Worm (Caenorhabditis elegans) whole organism, L3 larva: ENCODE data around the gene F33H1.4.

Experiments used
- R02D3.7 ChIP-seq: fragments of 150-350 bp; optimal IDR thresholded peaks from 2 replicates; lab custom pipeline; 2014; ENCODE audit warnings: missing biosample characterization, missing genetic modification characterization
- aly-2 ChIP-seq: fragments of 150-350 bp; optimal IDR thresholded peaks from 2 replicates; lab custom pipeline; 2014; ENCODE audit warnings: missing biosample characterization, missing genetic modification characterization
- ceh-28 ChIP-seq: fragments of 150-350 bp; optimal IDR thresholded peaks from 2 replicates; lab custom pipeline; 2014; ENCODE audit warnings: missing biosample characterization, missing genetic modification reagents, missing genetic modification characterization
- ceh-9 ChIP-seq: sonication (generic microtip); optimal IDR thresholded peaks from 2 replicates; lab custom pipeline; 2018; ENCODE audit warnings: missing biosample characterization, missing genetic modification characterization
- egl-5 ChIP-seq: fragments of 150-350 bp; optimal IDR thresholded peaks from 2 replicates; lab custom pipeline; 2017; ENCODE audit warnings: missing biosample characterization, missing genetic modification reagents, missing genetic modification characterization, inconsistent platforms
- elt-2 ChIP-seq: sonication (generic microtip); optimal IDR thresholded peaks from 2 replicates; lab custom pipeline; 2016; ENCODE audit warnings: missing genetic modification reagents, mild to moderate bottlenecking, missing genetic modification characterization, missing compliant biosample characterization
- eor-1 ChIP-seq, 2 experiments: fragments of 150-350 bp; optimal IDR thresholded peaks; 2 replicates each; lab custom pipeline; 2014 to 2018; ENCODE audit warnings: missing biosample characterization in 2 of 2, missing genetic modification characterization in 2 of 2
- fkh-2 ChIP-seq: fragments of 150-350 bp; optimal IDR thresholded peaks from 2 replicates; lab custom pipeline; 2014; ENCODE audit warnings: missing biosample characterization, missing genetic modification reagents, missing genetic modification characterization
- fos-1 ChIP-seq: fragments of 150-350 bp; optimal IDR thresholded peaks from 2 replicates; lab custom pipeline; 2014; ENCODE audit warnings: missing biosample characterization, missing genetic modification characterization
- hmg-11 ChIP-seq: sonication (generic microtip); optimal IDR thresholded peaks from 2 replicates; lab custom pipeline; 2016; ENCODE audit warnings: missing genetic modification characterization, missing compliant biosample characterization
- lin-15B ChIP-seq: fragments of 150-350 bp; optimal IDR thresholded peaks from 2 replicates; lab custom pipeline; 2014; ENCODE audit warnings: missing biosample characterization, missing genetic modification characterization
- lsy-12 ChIP-seq: sonication (generic microtip); optimal IDR thresholded peaks from 2 replicates; lab custom pipeline; 2016; ENCODE audit warnings: mild to moderate bottlenecking, missing genetic modification characterization, missing compliant biosample characterization
- mdl-1 ChIP-seq: fragments of 150-350 bp; optimal IDR thresholded peaks from 2 replicates; lab custom pipeline; 2014; ENCODE audit warnings: missing biosample characterization, missing genetic modification characterization
- mml-1 ChIP-seq: fragments of 150-350 bp; sonication (generic microtip); optimal IDR thresholded peaks from 3 replicates; lab custom pipeline; 2014; ENCODE audit warnings: missing biosample characterization, missing genetic modification characterization
- nfya-1 ChIP-seq: sonication (generic microtip); optimal IDR thresholded peaks from 2 replicates; lab custom pipeline; 2017; ENCODE audit warnings: missing genetic modification characterization, mild to moderate bottlenecking, missing compliant biosample characterization, antibody characterized with exemption, moderate library complexity; ENCODE audit not compliant: insufficient read depth
- nhr-11 ChIP-seq: fragments of 150-350 bp; optimal IDR thresholded peaks from 2 replicates; lab custom pipeline; 2014; ENCODE audit warnings: missing biosample characterization, missing genetic modification characterization
- nhr-12 ChIP-seq: fragments of 150-350 bp; optimal IDR thresholded peaks from 2 replicates; lab custom pipeline; 2014; ENCODE audit warnings: missing biosample characterization, missing genetic modification characterization
- nhr-23 ChIP-seq: fragments of 150-350 bp; optimal IDR thresholded peaks from 2 replicates; lab custom pipeline; 2014; ENCODE audit warnings: missing biosample characterization, missing genetic modification reagents, missing genetic modification characterization
- nhr-237 ChIP-seq: fragments of 150-350 bp; optimal IDR thresholded peaks from 2 replicates; lab custom pipeline; 2014; ENCODE audit warnings: missing biosample characterization, missing genetic modification characterization
- nhr-25 ChIP-seq: sonication (generic microtip); optimal IDR thresholded peaks from 2 replicates; lab custom pipeline; 2017; ENCODE audit warnings: missing biosample characterization, missing genetic modification characterization
- nhr-43 ChIP-seq: sonication (generic microtip); optimal IDR thresholded peaks from 2 replicates; lab custom pipeline; 2016; ENCODE audit warnings: mild to moderate bottlenecking, missing genetic modification characterization, missing compliant biosample characterization; ENCODE audit not compliant: poor library complexity, severe bottlenecking
- nhr-67 ChIP-seq: fragments of 150-350 bp; optimal IDR thresholded peaks from 2 replicates; lab custom pipeline; 2014; ENCODE audit warnings: missing biosample characterization, missing genetic modification characterization
- nhr-76 ChIP-seq: fragments of 150-350 bp; sonication (generic microtip); optimal IDR thresholded peaks from 5 replicates; lab custom pipeline; 2014; ENCODE audit warnings: missing biosample characterization, missing genetic modification characterization
- pha-4 ChIP-seq: fragments of 150-350 bp; optimal IDR thresholded peaks from 2 replicates; lab custom pipeline; 2014; ENCODE audit warnings: missing biosample characterization, missing genetic modification reagents, missing genetic modification characterization
- pqm-1 ChIP-seq: fragments of 150-350 bp; optimal IDR thresholded peaks from 2 replicates; lab custom pipeline; 2017; ENCODE audit warnings: missing biosample characterization, missing genetic modification characterization, inconsistent platforms
- skn-1 ChIP-seq: fragments of 150-350 bp; optimal IDR thresholded peaks from 2 replicates; lab custom pipeline; 2014; ENCODE audit warnings: missing biosample characterization, missing genetic modification characterization
- snpc-4 ChIP-seq: fragments of 150-350 bp; optimal IDR thresholded peaks from 2 replicates; lab custom pipeline; 2014; ENCODE audit warnings: missing biosample characterization, missing genetic modification characterization
- unc-39 ChIP-seq: sonication (generic microtip); optimal IDR thresholded peaks from 4 replicates; lab custom pipeline; 2017; ENCODE audit warnings: missing biosample characterization, missing genetic modification characterization
- unc-62 ChIP-seq: fragments of 150-350 bp; sonication (generic microtip); optimal IDR thresholded peaks from 4 replicates; lab custom pipeline; 2014; ENCODE audit warnings: missing biosample characterization, missing genetic modification reagents, missing genetic modification characterization
- ztf-11 ChIP-seq: fragments of 150-350 bp; optimal IDR thresholded peaks from 2 replicates; lab custom pipeline; 2014; ENCODE audit warnings: missing biosample characterization, missing genetic modification characterization

F33H1.4 gene

DNA sequence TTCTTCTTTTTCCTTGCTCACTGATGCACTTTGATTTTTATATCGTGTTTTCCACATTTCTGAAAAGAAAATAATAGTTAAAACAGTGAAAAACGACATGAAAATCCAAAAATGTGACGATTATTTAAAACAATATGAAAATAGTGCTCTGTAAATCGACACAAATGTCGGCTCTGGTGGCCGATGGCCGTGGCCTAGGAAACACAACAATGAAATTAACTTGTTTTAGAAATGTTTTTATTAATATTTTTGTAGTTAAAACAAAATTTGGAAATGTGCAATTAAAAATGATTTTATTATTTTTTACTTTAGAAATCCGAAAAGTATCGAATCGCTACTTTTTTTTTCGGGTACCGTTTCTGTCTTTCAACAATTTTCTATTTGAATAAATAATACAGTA is 26.3 kb downstream of the F33H1.4 start, which contains the start of gene arv-1 (continued):
- peak; percentile 15 for TF ChIP-seq elt-2 (tag; lab: Kevin White, UChicago)
- TF ChIP-seq nhr-25, result peak; percentile 6
- TF ChIP-seq fos-1, result no peak
- peak; percentile 69 for TF ChIP-seq nhr-43 (tag; lab: Kevin White, UChicago)
- no peak for TF ChIP-seq unc-62 (GFP tag; lab: Kevin White, UChicago)
- TF ChIP-seq pqm-1 (tag; lab: Kevin White, UChicago), result peak; percentile 55
- TF ChIP-seq lsy-12 (tag; lab: Kevin White, UChicago), result no peak

DNA sequence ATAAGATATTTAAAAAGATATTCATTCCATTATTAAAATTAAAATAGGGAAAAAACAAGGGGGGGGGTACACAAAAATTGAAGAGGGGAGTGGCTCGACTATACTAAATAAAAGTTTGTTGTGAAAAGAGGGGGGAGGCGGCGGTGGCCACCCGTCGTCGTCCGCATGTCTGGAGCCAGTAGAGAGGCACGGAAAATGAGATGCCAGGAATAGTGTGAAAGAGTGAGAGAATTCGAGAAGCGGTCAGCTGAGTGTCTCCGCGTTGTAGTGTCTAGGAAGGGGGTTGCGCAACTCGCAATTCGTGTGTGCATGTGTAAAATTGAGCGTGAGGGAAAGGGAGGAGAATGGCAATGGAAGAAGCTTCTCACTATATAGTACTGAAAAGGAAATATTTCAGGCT is 27.8 kb downstream of the F33H1.4 start:
- TF ChIP-seq lin-15B (tag; lab: Kevin White, UChicago) (peak; percentile 25), nhr-23 (tag; lab: Kevin White, UChicago) (no peak), nhr-25 (no peak), snpc-4 (tag; lab: Kevin White, UChicago) (peak; percentile 32), hmg-11 (tag; lab: Kevin White, UChicago) (peak; percentile 18), mml-1 (tag; lab: Kevin White, UChicago) (no peak), elt-2 (tag; lab: Kevin White, UChicago) (no peak), nfya-1 (tag; lab: Kevin White, UChicago) (peak; percentile 68)

DNA sequence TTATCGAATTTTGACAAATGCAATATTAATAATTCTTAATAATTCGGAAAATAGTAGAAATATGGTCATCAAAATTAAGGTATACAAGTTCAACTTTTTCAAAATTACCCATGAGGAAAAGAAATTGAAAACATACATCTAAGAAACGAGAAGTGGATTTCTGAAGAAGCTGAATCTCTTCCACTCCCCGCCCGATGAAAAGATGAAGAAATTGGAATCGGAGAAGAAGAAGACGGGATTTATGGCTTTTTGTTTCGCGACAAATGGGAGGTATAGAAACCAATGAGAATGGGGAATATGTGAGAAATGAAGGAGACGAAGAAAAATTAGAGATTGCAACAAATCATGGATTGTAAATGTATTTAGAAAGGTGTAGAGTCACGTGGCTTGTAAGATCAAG is 28.6 kb downstream of the F33H1.4 start:
- TF ChIP-seq nhr-237 (tag; lab: Kevin White, UChicago) (no peak), nfya-1 (tag; lab: Kevin White, UChicago) (peak; percentile 20), egl-5 (tag; lab: Kevin White, UChicago) (peak; percentile 26), eor-1 (tag; optimal IDR thresholded peaks at IDR 0.05; lab: Kevin White, UChicago) (no peak)

DNA sequence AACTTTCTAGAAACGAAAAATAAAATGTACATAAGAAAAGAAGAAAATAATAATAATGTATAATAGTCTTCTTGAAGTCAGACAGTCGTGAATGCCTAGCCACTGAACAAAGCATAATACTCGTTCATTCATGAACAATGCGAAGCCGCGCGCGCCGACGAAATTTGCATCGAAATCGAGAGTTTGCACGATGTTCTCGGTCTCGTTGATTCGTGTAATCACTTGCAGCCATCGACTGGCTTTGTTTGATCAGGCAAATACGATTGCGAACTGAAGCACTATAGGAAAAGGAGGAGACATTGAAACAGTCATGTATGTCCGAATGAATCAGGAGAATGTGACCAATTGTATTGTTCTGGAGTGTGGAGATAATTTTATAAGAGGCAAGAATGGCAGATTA is 29.3 kb downstream of the F33H1.4 start:
- TF ChIP-seq nhr-25, result peak; percentile 40
- no peak for TF ChIP-seq nhr-23 (tag; lab: Kevin White, UChicago)

DNA sequence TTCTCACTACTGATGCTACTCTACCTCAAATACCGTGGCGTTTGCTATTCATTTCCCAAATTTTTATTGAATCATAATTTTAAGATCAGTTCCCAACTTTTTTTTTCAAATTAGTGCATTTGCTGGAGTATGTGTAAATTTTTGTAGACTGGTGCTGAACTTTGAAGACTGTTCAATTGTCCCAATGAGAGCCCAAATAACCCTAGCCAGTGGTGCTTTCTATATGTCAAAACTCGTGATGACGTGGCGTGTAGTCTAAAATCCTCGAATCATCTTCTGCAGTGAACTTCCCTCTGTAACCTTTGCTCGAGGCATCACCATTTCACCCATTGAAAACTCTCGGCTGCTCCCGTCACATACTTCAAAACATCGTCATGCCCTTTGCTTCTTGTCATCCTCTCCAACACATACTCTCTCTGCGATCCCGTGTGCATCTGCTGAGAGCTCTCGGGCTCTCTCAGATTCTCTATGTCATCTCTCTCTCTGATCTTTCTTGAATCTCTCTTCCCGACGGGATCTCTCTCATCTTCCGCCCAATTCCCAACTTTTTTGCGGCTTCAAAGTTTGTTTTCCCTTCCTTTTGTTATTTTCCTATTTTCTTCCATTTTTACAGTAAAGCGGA is 30.1 kb downstream of the F33H1.4 start:
- TF ChIP-seq nhr-25 (no peak), pha-4 (peak; percentile 35), nhr-11 (tag; lab: Kevin White, UChicago) (peak; percentile 43)
- TF ChIP-seq, all 47 proteins: peak for 2

DNA sequence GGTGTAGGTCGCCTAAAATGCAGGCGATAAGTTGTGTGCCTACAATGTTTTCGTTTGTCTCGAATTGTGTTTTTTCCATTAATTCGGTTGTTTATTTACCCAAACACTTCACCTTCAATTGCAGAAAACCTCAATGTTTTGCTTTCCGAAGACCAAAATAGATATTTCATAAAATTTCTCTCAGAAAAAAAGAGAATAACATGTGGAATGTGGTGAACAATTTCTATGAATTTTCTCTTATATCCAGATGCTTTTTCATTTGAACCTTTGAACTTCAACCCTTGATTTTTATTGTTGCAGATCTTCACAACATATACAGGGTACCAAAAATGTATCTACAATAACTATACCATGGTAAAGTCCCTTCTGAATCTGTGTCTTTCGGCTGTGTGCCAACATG is 32.0 kb downstream of the F33H1.4 start, which contains the start of gene T01E8.1:
T01E8.1 (plus strand) TSS at position 301 of the 400 bp plus-strand sequence.
- no peak for TF ChIP-seq ztf-11
- TF ChIP-seq nhr-11 (tag; lab: Kevin White, UChicago), result no peak
- TF ChIP-seq, all 47 proteins: peak for 0

DNA sequence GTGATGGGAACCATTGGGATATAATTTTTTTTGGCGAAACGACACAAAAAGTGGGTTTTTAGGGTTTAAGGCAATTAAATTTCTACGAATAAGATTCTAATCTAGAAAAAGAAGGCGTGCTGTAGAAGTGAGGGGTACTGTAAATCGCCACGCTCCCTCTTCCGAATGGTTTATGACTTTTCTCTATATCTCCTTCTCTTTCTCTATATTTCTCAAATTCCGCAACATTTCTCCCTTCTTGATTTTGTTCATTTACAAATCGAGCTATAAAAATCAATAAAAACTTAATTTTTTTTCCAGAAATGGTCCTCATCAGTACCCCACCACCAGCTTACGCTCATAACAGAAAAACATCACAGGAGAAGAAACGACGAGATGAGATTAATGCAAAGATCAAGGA is 43.7 kb downstream of the F33H1.4 start, which contains the start of gene ref-1:
ref-1 (plus strand) TSS at position 301 of the 400 bp plus-strand sequence.
- TF ChIP-seq nhr-11 (tag; lab: Kevin White, UChicago) (no peak), hmg-11 (tag; lab: Kevin White, UChicago) (no peak), lsy-12 (tag; lab: Kevin White, UChicago) (no peak), unc-39 (tag; lab: Kevin White, UChicago) (no peak), fkh-2 (tag; lab: Kevin White, UChicago) (no peak), nfya-1 (tag; lab: Kevin White, UChicago) (no peak), ceh-28 (tag; lab: Kevin White, UChicago) (no peak), eor-1 (tag; optimal IDR thresholded peaks at IDR 0.05; lab: Kevin White, UChicago) (no peak), mml-1 (tag; lab: Kevin White, UChicago) (no peak), skn-1 (tag; lab: Kevin White, UChicago) (no peak)

DNA sequence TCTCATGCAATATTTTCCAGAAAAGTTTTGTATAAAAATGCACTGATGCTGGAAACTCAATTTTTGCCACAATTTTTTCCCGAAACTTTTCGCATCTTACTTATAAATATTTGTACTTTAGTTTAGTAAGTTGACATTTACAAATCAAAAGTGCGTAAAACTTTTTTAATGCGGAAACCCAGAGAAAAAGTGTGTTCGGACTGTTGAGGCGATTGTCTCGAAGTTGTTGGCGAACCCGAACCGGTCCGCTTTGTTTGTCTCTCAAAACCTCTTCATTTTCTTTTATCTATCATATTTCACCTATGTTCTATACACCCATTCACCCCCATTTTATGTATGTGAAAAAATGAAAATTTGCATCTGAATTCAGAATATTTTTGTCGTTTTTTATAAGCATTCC is 46.2 kb downstream of the F33H1.4 start:
- TF ChIP-seq elt-2 (tag; lab: Kevin White, UChicago) (no peak), ceh-9 (tag; lab: Kevin White, UChicago) (no peak), pha-4 (peak; percentile 62), R02D3.7 (tag; lab: Kevin White, UChicago) (no peak), unc-62 (GFP tag; lab: Kevin White, UChicago) (no peak), nhr-23 (tag; lab: Kevin White, UChicago) (peak; percentile 43), mdl-1 (tag; lab: Kevin White, UChicago) (no peak), nhr-25 (peak; percentile 64), nhr-12 (tag; lab: Kevin White, UChicago) (no peak), nhr-43 (tag; lab: Kevin White, UChicago) (peak; percentile 3), nhr-76 (tag; lab: Kevin White, UChicago) (no peak), nhr-67 (tag; lab: Kevin White, UChicago) (no peak), aly-2 (tag; lab: Kevin White, UChicago) (no peak), ceh-28 (tag; lab: Kevin White, UChicago) (no peak)
- TF ChIP-seq, all 47 proteins: peak for 4
